Fruit fly (Drosophila melanogaster) whole organism, wandering third instar larva: Measurements from ENCODE around the gene CG11714.

Experiments
- Abd-B ChIP-seq: fragments of >200 bp; optimal IDR thresholded peaks from 2 replicates; lab custom pipeline; 2017; ENCODE audit warnings: missing biosample characterization, missing genetic modification characterization
- Hr78 ChIP-seq: fragments of >200 bp; optimal IDR thresholded peaks from 2 replicates; lab custom pipeline; 2017; ENCODE audit warnings: missing biosample characterization, missing genetic modification characterization

DNA sequence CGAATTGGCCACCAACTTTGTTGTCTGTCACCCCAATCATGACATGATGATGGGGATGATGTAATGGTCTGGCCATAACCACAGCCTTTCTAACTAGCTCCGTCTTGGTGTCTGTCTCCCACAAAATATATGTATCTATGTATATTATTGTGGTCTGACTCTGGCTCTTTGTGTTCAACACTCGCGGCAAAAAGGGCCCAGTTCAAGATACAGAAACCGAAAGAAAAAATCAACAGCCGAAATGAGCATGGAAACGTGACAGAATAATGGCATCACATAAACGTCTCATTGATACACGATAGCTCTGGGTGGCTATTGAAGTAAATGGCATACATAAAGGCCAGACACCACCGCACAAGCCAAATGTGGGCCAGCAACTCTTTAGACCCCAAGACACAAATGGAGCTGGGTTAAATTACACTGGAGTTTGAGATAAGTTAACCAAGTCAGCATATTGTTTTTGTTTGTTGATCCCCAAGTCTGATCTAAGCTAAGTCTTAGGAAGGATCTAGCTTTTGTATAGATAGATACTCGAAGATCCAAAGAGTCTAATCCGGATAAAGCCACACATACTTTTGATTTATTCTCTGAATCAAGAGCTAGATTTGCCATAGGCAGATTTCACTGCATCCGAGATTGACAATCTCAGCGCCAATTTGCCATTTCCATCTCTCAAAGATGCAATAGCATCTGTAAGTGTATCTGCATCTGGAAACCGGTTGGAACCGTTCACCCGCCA lies 9.7 kb upstream of the CG11714 start:
- TF ChIP-seq Abd-B (GFP tag; lab: Kevin White, UChicago) (no peak), Hr78 (GFP tag; lab: Kevin White, UChicago) (no peak)
